Worm (Caenorhabditis elegans): Measurements from ENCODE around the gene cha-1.

ce11 chrIV:3597356-3597755 lies 27.1 kb downstream of the cha-1 start:
- TF ChIP-seq ztf-23 (GFP tag; IDR thresholded peaks at IDR 0.05) (no peak), ref-1 (GFP tag; conservative IDR thresholded peaks at IDR 0.05) (no peak)
